Worm (Caenorhabditis elegans) whole organism, L4 larva: ENCODE results near the gene gpx-6.

Source experiments
- R02D3.7 ChIP-seq: fragments of 150-350 bp; sonication (generic microtip); optimal IDR thresholded peaks from 3 replicates; lab custom pipeline; 2014; ENCODE audit warnings: missing biosample characterization, missing genetic modification characterization
- pha-4 ChIP-seq, 2 experiments: fragments of 150-350 bp in 1 of 2; fragments of 200-800 bp in 1 of 2; sonication (Bioruptor generic) in 1 of 2; IDR thresholded peaks in 1 of 2; optimal IDR thresholded peaks in 1 of 2; 2 replicates each; pipeline versions ENCODE4 v1.3.6 to Lab custom; 2014 to 2022; ENCODE audit warnings: missing genetic modification characterization in 2 of 2, missing genetic modification reagents in 2 of 2, missing biosample characterization in 1 of 2, missing compliant biosample characterization in 1 of 2

- TF ChIP-seq R02D3.7 (tag; lab: Kevin White, UChicago): no peak
- TF ChIP-seq pha-4 (GFP tag; IDR thresholded peaks at IDR 0.05; lab: Robert Waterston, UW): no peak
- no peak for TF ChIP-seq pha-4 (tag; optimal IDR thresholded peaks at IDR 0.05; lab: Kevin White, UChicago)
Observed at ce11 chrIV:8233268-8233667, 11.3 kb downstream of the gpx-6 start.
